Worm (Caenorhabditis elegans) whole organism, midembryonic: Measurements from ENCODE around the gene F58B4.5.

Source experiments
- cog-1 ChIP-seq: sonication (generic microtip); optimal IDR thresholded peaks from 2 replicates; lab custom pipeline; 2016; ENCODE audit warnings: missing genetic modification characterization, missing compliant biosample characterization
- flt-1 ChIP-seq: fragments of 200-800 bp; sonication (Bioruptor generic); IDR thresholded peaks from 2 replicates; pipeline ENCODE4 v1.3.6; 2022; ENCODE audit warnings: missing genetic modification characterization, missing compliant biosample characterization
- klf-2 ChIP-seq: fragments of 200-800 bp; sonication (Bioruptor generic); conservative IDR thresholded peaks from 2 replicates; pipeline ENCODE4 v1.3.6; 2022; ENCODE audit warnings: missing genetic modification reagents, missing genetic modification characterization, missing compliant biosample characterization
- med-1 ChIP-seq: sonication (generic microtip); optimal IDR thresholded peaks from 2 replicates; lab custom pipeline; 2017; ENCODE audit warnings: missing genetic modification characterization, mild to moderate bottlenecking, missing compliant biosample characterization, antibody characterized with exemption, missing genetic modification reagents; ENCODE audit not compliant: insufficient read depth
- ref-1 ChIP-seq: fragments of 200-800 bp; sonication (Bioruptor generic); conservative IDR thresholded peaks from 2 replicates; pipeline ENCODE4 v1.3.6; 2022; ENCODE audit warnings: missing genetic modification reagents, missing genetic modification characterization, missing compliant biosample characterization
- ztf-29 ChIP-seq: fragments of 200-800 bp; sonication (Bioruptor generic); IDR thresholded peaks from 2 replicates; pipeline ENCODE4 v1.3.6; 2022; ENCODE audit warnings: missing genetic modification reagents, missing genetic modification characterization, missing compliant biosample characterization

ce11 chrV:10958322-10958900 lies 25.9 kb downstream of the F58B4.5 start, which contains the start of gene pigt-1:
- TF ChIP-seq flt-1 (GFP tag; lab: Robert Waterston, UW) (no peak), cog-1 (no peak), ref-1 (GFP tag; lab: Robert Waterston, UW) (no peak), klf-2 (GFP tag; lab: Robert Waterston, UW) (no peak), med-1 (GFP tag; lab: Kevin White, UChicago) (no peak), ztf-29 (GFP tag; lab: Robert Waterston, UW) (no peak)
